Worm (Caenorhabditis elegans) whole organism, L2 larva: ENCODE data around the gene K01D12.8.

Source experiments
- C34F6.9 ChIP-seq: fragments of 150-350 bp; optimal IDR thresholded peaks from 2 replicates; lab custom pipeline; 2014; ENCODE audit warnings: missing biosample characterization, missing genetic modification characterization
- F13H6.1 ChIP-seq: sonication (generic microtip); optimal IDR thresholded peaks from 2 replicates; lab custom pipeline; 2016; ENCODE audit warnings: missing genetic modification characterization, missing compliant biosample characterization
- R02D3.7 ChIP-seq: fragments of 150-350 bp; optimal IDR thresholded peaks from 2 replicates; lab custom pipeline; 2014; ENCODE audit warnings: missing biosample characterization, missing genetic modification characterization
- Y55F3AM.14 ChIP-seq: fragments of 200-800 bp; sonication (Bioruptor generic); optimal IDR thresholded peaks from 2 replicates; lab custom pipeline; 2018; ENCODE audit warnings: mild to moderate bottlenecking, missing genetic modification characterization, missing compliant biosample characterization
- alr-1 ChIP-seq: fragments of 150-350 bp; optimal IDR thresholded peaks from 2 replicates; lab custom pipeline; 2014; ENCODE audit warnings: missing biosample characterization, missing genetic modification characterization
- ama-1 ChIP-seq: fragments of 150-350 bp; optimal IDR thresholded peaks from 2 replicates; lab custom pipeline; 2018; ENCODE audit warnings: inconsistent platforms
- blmp-1 ChIP-seq: sonication (generic microtip); optimal IDR thresholded peaks from 2 replicates; lab custom pipeline; 2017; ENCODE audit warnings: missing genetic modification characterization, mild to moderate bottlenecking, missing compliant biosample characterization, antibody characterized with exemption, moderate library complexity; ENCODE audit not compliant: insufficient read depth
- crh-2 ChIP-seq: sonication (generic microtip); optimal IDR thresholded peaks from 2 replicates; lab custom pipeline; 2017; ENCODE audit warnings: missing biosample characterization, missing genetic modification characterization
- dmd-4 ChIP-seq: sonication (generic microtip); optimal IDR thresholded peaks from 2 replicates; lab custom pipeline; 2017; ENCODE audit warnings: missing biosample characterization, missing genetic modification characterization
- egl-27 ChIP-seq: sonication (generic microtip); optimal IDR thresholded peaks from 3 replicates; lab custom pipeline; 2017; ENCODE audit warnings: missing biosample characterization, missing genetic modification reagents, missing genetic modification characterization
- elt-1 ChIP-seq: fragments of 150-350 bp; optimal IDR thresholded peaks from 2 replicates; lab custom pipeline; 2014; ENCODE audit warnings: missing biosample characterization, missing genetic modification characterization
- elt-3 ChIP-seq: sonication (generic microtip); optimal IDR thresholded peaks from 2 replicates; lab custom pipeline; 2017; ENCODE audit warnings: missing biosample characterization, missing genetic modification characterization
- fos-1 ChIP-seq: fragments of 150-350 bp; optimal IDR thresholded peaks from 2 replicates; lab custom pipeline; 2014; ENCODE audit warnings: missing biosample characterization, missing genetic modification characterization
- gmeb-1 ChIP-seq: fragments of 150-350 bp; optimal IDR thresholded peaks from 2 replicates; lab custom pipeline; 2014; ENCODE audit warnings: missing biosample characterization, missing genetic modification characterization
- lin-11 ChIP-seq: fragments of 150-350 bp; sonication (generic microtip); optimal IDR thresholded peaks from 2 replicates; lab custom pipeline; 2014; ENCODE audit warnings: missing biosample characterization, missing genetic modification characterization, inconsistent platforms, mixed read lengths
- lin-13 ChIP-seq: fragments of 150-350 bp; optimal IDR thresholded peaks from 2 replicates; lab custom pipeline; 2014; ENCODE audit warnings: missing biosample characterization, missing genetic modification reagents, missing genetic modification characterization
- lsy-2 ChIP-seq, 2 experiments: fragments of 150-350 bp in 1 of 2; sonication (generic microtip) in 1 of 2; optimal IDR thresholded peaks; 2 replicates each; lab custom pipeline; 2014 to 2017; ENCODE audit warnings: missing biosample characterization in 2 of 2, missing genetic modification characterization in 2 of 2
- mbf-1 ChIP-seq: sonication (generic microtip); optimal IDR thresholded peaks from 2 replicates; lab custom pipeline; 2017; ENCODE audit warnings: missing biosample characterization, missing genetic modification characterization
- nhr-11 ChIP-seq: fragments of 150-350 bp; optimal IDR thresholded peaks from 2 replicates; lab custom pipeline; 2014; ENCODE audit warnings: missing biosample characterization, missing genetic modification characterization
- nhr-129 ChIP-seq: fragments of 150-350 bp; optimal IDR thresholded peaks from 2 replicates; lab custom pipeline; 2014; ENCODE audit warnings: missing biosample characterization, missing genetic modification characterization
- nhr-21 ChIP-seq: fragments of 150-350 bp; optimal IDR thresholded peaks from 2 replicates; lab custom pipeline; 2014; ENCODE audit warnings: missing biosample characterization, missing genetic modification characterization
- nhr-23 ChIP-seq: fragments of 150-350 bp; optimal IDR thresholded peaks from 2 replicates; lab custom pipeline; 2014; ENCODE audit warnings: missing biosample characterization, missing genetic modification reagents, missing genetic modification characterization
- nhr-237 ChIP-seq: fragments of 150-350 bp; optimal IDR thresholded peaks from 2 replicates; lab custom pipeline; 2014; ENCODE audit warnings: missing biosample characterization, missing genetic modification characterization
- nhr-25 ChIP-seq: fragments of 150-350 bp; sonication (generic microtip); optimal IDR thresholded peaks from 3 replicates; lab custom pipeline; 2014; ENCODE audit warnings: missing biosample characterization, missing genetic modification characterization
- nhr-77 ChIP-seq: fragments of 150-350 bp; optimal IDR thresholded peaks from 2 replicates; lab custom pipeline; 2014; ENCODE audit warnings: missing biosample characterization, missing genetic modification characterization
- peb-1 ChIP-seq: fragments of 150-350 bp; optimal IDR thresholded peaks from 2 replicates; lab custom pipeline; 2014; ENCODE audit warnings: missing biosample characterization, missing genetic modification characterization
- sem-4 ChIP-seq: fragments of 150-350 bp; optimal IDR thresholded peaks from 2 replicates; lab custom pipeline; 2014; ENCODE audit warnings: missing biosample characterization, missing genetic modification reagents, missing genetic modification characterization
- skn-1 ChIP-seq: sonication (generic microtip); optimal IDR thresholded peaks from 2 replicates; lab custom pipeline; 2017; ENCODE audit warnings: missing biosample characterization, missing genetic modification characterization
- sma-3 ChIP-seq: sonication (generic microtip); optimal IDR thresholded peaks from 2 replicates; lab custom pipeline; 2016; ENCODE audit warnings: missing genetic modification reagents, missing genetic modification characterization, missing compliant biosample characterization
- sma-9 ChIP-seq, 2 experiments: fragments of 150-350 bp in 1 of 2; sonication (generic microtip) in 1 of 2; optimal IDR thresholded peaks; 2 replicates each; lab custom pipeline; 2014 to 2016; ENCODE audit warnings: missing genetic modification characterization in 2 of 2, mild to moderate bottlenecking in 1 of 2, missing biosample characterization in 1 of 2, missing compliant biosample characterization in 1 of 2, missing genetic modification reagents in 1 of 2, moderate library complexity in 1 of 2
- snpc-4 ChIP-seq: fragments of 150-350 bp; optimal IDR thresholded peaks from 2 replicates; lab custom pipeline; 2014; ENCODE audit warnings: missing biosample characterization, missing genetic modification characterization
- unc-55 ChIP-seq: fragments of 150-350 bp; sonication (generic microtip); optimal IDR thresholded peaks from 3 replicates; lab custom pipeline; 2014; ENCODE audit warnings: missing biosample characterization, missing genetic modification reagents, missing genetic modification characterization
- unc-62 ChIP-seq: fragments of 150-350 bp; optimal IDR thresholded peaks from 2 replicates; lab custom pipeline; 2014; ENCODE audit warnings: missing biosample characterization, missing genetic modification reagents, missing genetic modification characterization
- zag-1 ChIP-seq: fragments of 150-350 bp; optimal IDR thresholded peaks from 2 replicates; lab custom pipeline; 2014; ENCODE audit warnings: missing biosample characterization, missing genetic modification characterization
- ztf-1 ChIP-seq: fragments of 200-800 bp; sonication (Bioruptor generic); conservative IDR thresholded peaks from 2 replicates; pipeline ENCODE4 v1.3.6; 2022; ENCODE audit warnings: missing genetic modification characterization, missing compliant biosample characterization
- ztf-11 ChIP-seq: sonication (generic microtip); optimal IDR thresholded peaks from 2 replicates; lab custom pipeline; 2017; ENCODE audit warnings: missing biosample characterization, missing genetic modification characterization

K01D12.8 gene

DNA sequence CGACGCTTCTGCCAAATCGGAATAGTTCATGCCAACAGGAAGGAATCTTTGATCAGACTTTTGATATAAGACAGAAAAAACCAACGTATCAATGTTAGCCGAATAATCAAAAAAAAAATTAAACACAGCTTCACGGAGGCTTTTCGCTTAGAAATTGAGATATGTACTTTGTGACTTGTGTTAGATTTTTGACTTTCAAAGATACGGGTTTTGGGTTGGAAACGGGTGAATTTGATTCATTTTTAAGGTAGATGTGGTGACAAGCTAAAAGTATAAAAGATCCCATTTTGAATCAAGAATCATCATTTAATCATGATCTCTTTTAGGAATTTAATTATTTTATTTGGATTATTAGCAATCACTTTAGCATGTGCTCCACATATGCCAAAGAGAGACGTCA is at the start of gene K01D12.8:
Gene K01D12.8, plus strand, starts transcription at position 301 of the 400 bp plus-strand sequence.
- TF ChIP-seq blmp-1 (tag; lab: Kevin White, UChicago) = no peak
- TF ChIP-seq dmd-4 (tag; lab: Kevin White, UChicago) = no peak
- TF ChIP-seq nhr-129 (tag; lab: Kevin White, UChicago) = no peak
- no peak for TF ChIP-seq unc-55 (GFP tag; lab: Kevin White, UChicago)
- no peak for TF ChIP-seq alr-1 (tag; lab: Kevin White, UChicago)
- TF ChIP-seq zag-1 (tag; lab: Kevin White, UChicago) = no peak
- TF ChIP-seq crh-2 (tag; lab: Kevin White, UChicago) = no peak
- no peak for TF ChIP-seq elt-1 (tag; lab: Kevin White, UChicago)
- TF ChIP-seq gmeb-1 (tag; lab: Kevin White, UChicago) = no peak
- TF ChIP-seq lin-13 (GFP tag; lab: Kevin White, UChicago) = no peak
- no peak for TF ChIP-seq Y55F3AM.14 (GFP tag; lab: Kevin White, UChicago)
- TF ChIP-seq egl-27 (tag; lab: Kevin White, UChicago) = no peak

DNA sequence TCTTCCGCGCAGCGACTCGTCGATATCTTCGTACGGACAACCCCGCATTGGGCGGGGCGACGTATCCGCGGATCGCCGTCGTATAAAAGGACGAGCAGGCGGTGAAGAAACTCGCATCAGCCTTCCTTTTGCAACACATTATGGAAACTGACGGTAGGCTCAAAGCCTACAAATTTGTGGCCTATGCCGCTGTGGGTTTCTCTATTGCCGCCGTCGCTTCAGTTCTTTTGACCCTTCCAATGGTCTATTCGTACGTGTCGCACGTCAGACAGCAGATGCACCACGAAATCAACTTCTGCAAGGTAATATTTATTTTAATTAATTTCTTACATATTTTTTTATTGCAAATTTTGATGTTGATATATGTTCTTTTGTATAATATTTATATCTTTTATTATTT is 49.6 kb upstream of the K01D12.8 start:
- peak; percentile 51 for TF ChIP-seq ama-1 (lab: Kevin White, UChicago)
- TF ChIP-seq egl-27 (tag; lab: Kevin White, UChicago) = no peak
- TF ChIP-seq, all 48 proteins: peak for 1

DNA sequence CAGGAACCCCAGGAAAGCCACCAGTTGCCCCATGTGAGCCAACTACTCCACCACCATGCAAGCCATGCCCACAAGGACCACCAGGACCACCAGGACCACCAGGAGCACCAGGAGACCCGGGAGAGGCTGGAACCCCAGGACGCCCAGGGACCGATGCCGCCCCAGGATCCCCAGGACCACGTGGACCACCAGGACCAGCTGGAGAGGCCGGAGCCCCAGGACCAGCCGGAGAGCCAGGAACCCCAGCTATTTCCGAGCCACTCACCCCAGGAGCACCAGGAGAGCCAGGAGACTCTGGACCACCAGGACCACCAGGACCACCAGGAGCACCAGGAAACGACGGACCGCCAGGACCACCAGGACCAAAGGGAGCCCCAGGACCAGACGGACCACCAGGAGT is 49.0 kb upstream of the K01D12.8 start:
- no peak for TF ChIP-seq R02D3.7 (tag; lab: Kevin White, UChicago)
- TF ChIP-seq ztf-1 (GFP tag; lab: Robert Waterston, UW) = no peak
- TF ChIP-seq nhr-21 (tag; lab: Kevin White, UChicago) = no peak
- no peak for TF ChIP-seq lin-11 (tag; lab: Kevin White, UChicago)
- no peak for TF ChIP-seq egl-27 (tag; lab: Kevin White, UChicago)
- no peak for TF ChIP-seq mbf-1 (tag; lab: Kevin White, UChicago)
- TF ChIP-seq ztf-11 = no peak
- TF ChIP-seq sem-4 (tag; lab: Kevin White, UChicago) = no peak
- no peak for TF ChIP-seq snpc-4 (tag; lab: Kevin White, UChicago)
- TF ChIP-seq F13H6.1 = no peak
- TF ChIP-seq fos-1 (tag; lab: Kevin White, UChicago) = no peak
- TF ChIP-seq nhr-25 (tag; lab: Kevin White, UChicago) = no peak
- no peak for TF ChIP-seq lsy-2 (tag; optimal IDR thresholded peaks at IDR 0.05; lab: Kevin White, UChicago)

DNA sequence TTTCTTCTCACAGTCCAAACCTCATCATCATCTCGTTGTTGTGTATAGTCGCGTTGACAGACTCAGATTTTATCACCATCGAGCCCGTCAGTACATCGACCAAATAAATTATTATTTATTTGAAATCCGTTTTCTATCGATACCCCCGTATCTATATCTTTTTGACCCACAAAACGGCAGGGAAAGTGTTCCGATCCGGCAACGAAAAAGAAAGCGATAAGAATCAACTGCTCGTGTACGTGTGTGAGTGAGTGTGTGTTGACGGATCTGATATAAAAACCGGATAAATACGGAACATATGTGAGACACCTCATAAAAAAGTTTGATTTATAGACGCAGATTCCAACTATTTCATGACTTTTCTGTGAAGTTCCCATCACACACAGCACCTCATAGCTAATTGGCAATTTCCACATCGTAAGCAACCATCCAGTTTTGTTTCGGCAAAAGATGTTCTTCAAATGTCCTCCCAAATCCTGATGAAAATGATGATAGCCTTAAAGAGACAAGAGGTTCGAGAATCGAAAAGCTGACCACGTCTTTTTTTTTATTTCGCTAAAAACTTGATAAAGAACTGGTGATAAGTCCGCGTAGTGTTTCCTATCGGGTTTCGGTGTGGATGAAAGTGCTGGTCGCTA is 48.1 kb upstream of the K01D12.8 start:
- peak in 1 of 2 experiments; percentile 43 for TF ChIP-seq lsy-2 (tag; optimal IDR thresholded peaks at IDR 0.05; lab: Kevin White, UChicago)
- TF ChIP-seq blmp-1 (tag; lab: Kevin White, UChicago) = peak; percentile 11
- no peak for TF ChIP-seq nhr-237 (tag; lab: Kevin White, UChicago)
- TF ChIP-seq dmd-4 (tag; lab: Kevin White, UChicago) = no peak
- TF ChIP-seq sem-4 (tag; lab: Kevin White, UChicago) = peak; percentile 53
- TF ChIP-seq C34F6.9 (tag; lab: Kevin White, UChicago) = no peak
- TF ChIP-seq ama-1 (lab: Kevin White, UChicago) = peak; percentile 84
- no peak for TF ChIP-seq F13H6.1
- no peak for TF ChIP-seq skn-1
- TF ChIP-seq nhr-21 (tag; lab: Kevin White, UChicago) = peak; percentile 52
- TF ChIP-seq nhr-77 (tag; lab: Kevin White, UChicago) = no peak
- TF ChIP-seq unc-62 (GFP tag; lab: Kevin White, UChicago) = no peak
- TF ChIP-seq, all 48 proteins: peak for 5

DNA sequence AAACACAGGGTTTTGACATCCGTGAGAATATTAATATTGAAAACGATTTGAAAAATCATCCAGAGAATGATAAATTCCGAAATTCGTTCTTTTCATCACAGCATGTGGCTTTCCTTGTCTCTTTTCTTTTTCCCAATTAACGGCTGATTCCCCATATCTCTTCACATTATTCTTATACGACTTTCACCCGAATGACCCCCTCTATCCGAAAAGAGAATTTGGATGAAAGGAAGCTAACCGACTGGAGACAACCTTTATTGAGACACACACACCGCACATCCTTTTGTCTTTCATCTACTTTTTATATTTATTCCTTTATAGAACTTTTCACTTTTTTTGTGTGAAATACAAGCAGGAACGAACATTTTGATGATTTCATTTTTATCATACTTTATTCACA is 44.8 kb upstream of the K01D12.8 start:
- TF ChIP-seq sem-4 (tag; lab: Kevin White, UChicago) = no peak
- no peak for TF ChIP-seq dmd-4 (tag; lab: Kevin White, UChicago)
- TF ChIP-seq nhr-23 (tag; lab: Kevin White, UChicago) = no peak
- no peak for TF ChIP-seq ztf-1 (GFP tag; lab: Robert Waterston, UW)
- no peak for TF ChIP-seq unc-62 (GFP tag; lab: Kevin White, UChicago)
- TF ChIP-seq egl-27 (tag; lab: Kevin White, UChicago) = no peak
- TF ChIP-seq peb-1 (tag; lab: Kevin White, UChicago) = no peak
- TF ChIP-seq C34F6.9 (tag; lab: Kevin White, UChicago) = no peak
- TF ChIP-seq elt-3 (tag; lab: Kevin White, UChicago) = no peak
- TF ChIP-seq R02D3.7 (tag; lab: Kevin White, UChicago) = no peak
- TF ChIP-seq nhr-11 (tag; lab: Kevin White, UChicago) = no peak
- TF ChIP-seq gmeb-1 (tag; lab: Kevin White, UChicago) = no peak
- no peak for TF ChIP-seq fos-1 (tag; lab: Kevin White, UChicago)
- no peak for TF ChIP-seq blmp-1 (tag; lab: Kevin White, UChicago)
- TF ChIP-seq lin-11 (tag; lab: Kevin White, UChicago) = no peak
- no peak for TF ChIP-seq sma-3
- TF ChIP-seq snpc-4 (tag; lab: Kevin White, UChicago) = no peak
- TF ChIP-seq mbf-1 (tag; lab: Kevin White, UChicago) = no peak
- TF ChIP-seq ama-1 (lab: Kevin White, UChicago) = no peak
- TF ChIP-seq sma-9 (GFP tag; optimal IDR thresholded peaks at IDR 0.05; lab: Kevin White, UChicago) = no peak
- no peak for TF ChIP-seq sma-9 (tag; optimal IDR thresholded peaks at IDR 0.05; lab: Kevin White, UChicago)
